Worm (Caenorhabditis elegans) whole organism, L2 larva: ENCODE results near the gene C03G5.14.
A peak's percentile ranks its signal among the peaks of the same experiment; 100 is the strongest.

Experiments used
- ceh-82 ChIP-seq: fragments of 150-350 bp; optimal IDR thresholded peaks from 2 replicates; lab custom pipeline; 2014; ENCODE audit warnings: missing biosample characterization, missing genetic modification characterization
- lin-13 ChIP-seq: fragments of 150-350 bp; optimal IDR thresholded peaks from 2 replicates; lab custom pipeline; 2014; ENCODE audit warnings: missing biosample characterization, missing genetic modification reagents, missing genetic modification characterization
- mdl-1 ChIP-seq, 2 experiments: fragments of 150-350 bp in 1 of 2; sonication (generic microtip) in 1 of 2; optimal IDR thresholded peaks; 2 replicates each; lab custom pipeline; 2017; ENCODE audit warnings: missing biosample characterization in 2 of 2, missing genetic modification characterization in 2 of 2
- nhr-11 ChIP-seq: fragments of 150-350 bp; optimal IDR thresholded peaks from 2 replicates; lab custom pipeline; 2014; ENCODE audit warnings: missing biosample characterization, missing genetic modification characterization
- nhr-12 ChIP-seq: fragments of 150-350 bp; optimal IDR thresholded peaks from 2 replicates; lab custom pipeline; 2014; ENCODE audit warnings: missing biosample characterization, missing genetic modification characterization
- nhr-129 ChIP-seq: fragments of 150-350 bp; optimal IDR thresholded peaks from 2 replicates; lab custom pipeline; 2014; ENCODE audit warnings: missing biosample characterization, missing genetic modification characterization
- nhr-237 ChIP-seq: fragments of 150-350 bp; optimal IDR thresholded peaks from 2 replicates; lab custom pipeline; 2014; ENCODE audit warnings: missing biosample characterization, missing genetic modification characterization
- sma-9 ChIP-seq, 2 experiments: fragments of 150-350 bp in 1 of 2; sonication (generic microtip) in 1 of 2; optimal IDR thresholded peaks; 2 replicates each; lab custom pipeline; 2014 to 2016; ENCODE audit warnings: missing genetic modification characterization in 2 of 2, mild to moderate bottlenecking in 1 of 2, missing biosample characterization in 1 of 2, missing compliant biosample characterization in 1 of 2, missing genetic modification reagents in 1 of 2, moderate library complexity in 1 of 2
- zag-1 ChIP-seq: fragments of 150-350 bp; optimal IDR thresholded peaks from 2 replicates; lab custom pipeline; 2014; ENCODE audit warnings: missing biosample characterization, missing genetic modification characterization

DNA sequence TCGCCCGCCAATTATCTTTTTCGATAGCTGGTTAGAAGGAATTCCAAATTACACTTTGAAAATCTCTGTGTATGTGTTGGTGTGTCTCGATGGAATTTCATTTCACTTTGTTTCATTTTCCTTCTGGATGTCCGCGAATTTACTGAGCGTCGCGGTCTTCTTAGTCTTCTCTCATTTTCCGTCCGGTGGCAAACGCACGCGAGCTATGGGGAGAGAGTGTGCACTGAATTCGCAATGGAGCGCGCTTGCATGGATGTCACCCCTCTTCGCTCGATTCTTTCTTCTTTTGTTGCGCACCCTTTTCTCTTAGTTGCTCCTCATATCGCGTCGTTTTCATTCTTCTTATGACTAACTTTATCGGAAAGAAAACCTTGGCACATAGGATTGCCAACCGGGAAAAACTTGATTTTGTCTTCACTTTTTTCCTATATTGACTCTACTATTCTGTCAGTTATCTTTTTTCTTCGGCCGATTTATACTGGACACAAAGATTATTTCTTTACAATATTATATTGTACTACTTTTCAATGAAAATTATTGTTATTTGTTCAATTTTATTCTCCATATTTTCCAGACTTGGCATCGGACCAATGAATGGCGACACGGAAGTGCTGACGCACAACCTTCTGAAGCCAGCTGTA lies 30.1 kb downstream of the C03G5.14 start, which contains the start of gene dhhc-14:
- peak; percentile 76 for TF ChIP-seq nhr-129 (tag; lab: Kevin White, UChicago)
- TF ChIP-seq mdl-1 (tag; optimal IDR thresholded peaks at IDR 0.05; lab: Kevin White, UChicago): peak in 1 of 2 experiments; percentile 69
- TF ChIP-seq nhr-12 (tag; lab: Kevin White, UChicago): no peak
- no peak for TF ChIP-seq nhr-11 (tag; lab: Kevin White, UChicago)
- peak; percentile 66 for TF ChIP-seq zag-1 (tag; lab: Kevin White, UChicago)
- TF ChIP-seq nhr-237 (tag; lab: Kevin White, UChicago): no peak
- peak; percentile 42 for TF ChIP-seq lin-13 (GFP tag; lab: Kevin White, UChicago)
- TF ChIP-seq ceh-82 (tag; lab: Kevin White, UChicago): no peak
- TF ChIP-seq sma-9 (GFP tag; optimal IDR thresholded peaks at IDR 0.05; lab: Kevin White, UChicago): peak; percentile 12
- no peak for TF ChIP-seq sma-9 (tag; optimal IDR thresholded peaks at IDR 0.05; lab: Kevin White, UChicago)
